Worm (Caenorhabditis elegans): ENCODE results near the gene mdmh-35.

Gene mdmh-35

DNA sequence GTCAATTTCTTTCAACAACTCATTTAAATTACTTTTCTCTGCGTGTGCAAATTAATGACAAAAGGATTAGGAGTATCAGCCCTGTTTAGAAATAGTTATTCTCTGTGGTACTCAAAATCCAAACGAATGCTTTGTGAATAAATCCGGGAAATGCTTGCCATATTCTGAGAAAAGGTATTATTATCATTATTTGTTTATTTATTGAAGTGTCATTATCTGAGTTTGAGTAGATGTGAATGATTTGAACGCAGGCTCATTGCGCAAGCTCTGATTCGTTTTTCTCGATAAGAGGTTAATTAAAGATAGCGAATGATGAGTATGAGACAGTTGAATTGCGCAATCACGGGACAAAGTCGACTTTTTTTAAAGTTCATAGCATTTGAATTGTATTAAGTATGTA lies 27.6 kb downstream of the mdmh-35 start:
- no peak for TF ChIP-seq skn-1 (tag; optimal IDR thresholded peaks at IDR 0.05)
- no peak for TF ChIP-seq fos-1 (tag; optimal IDR thresholded peaks at IDR 0.05)
- no peak for TF ChIP-seq egl-27 (tag; optimal IDR thresholded peaks at IDR 0.05)
- no peak for TF ChIP-seq nhr-11 (tag; optimal IDR thresholded peaks at IDR 0.05)
- TF ChIP-seq unc-55 (GFP tag; optimal IDR thresholded peaks at IDR 0.05), result no peak
- TF ChIP-seq crh-2 (tag; optimal IDR thresholded peaks at IDR 0.05), result no peak
- no peak for TF ChIP-seq nhr-129 (tag; optimal IDR thresholded peaks at IDR 0.05)
- no peak for TF ChIP-seq lin-11 (tag; optimal IDR thresholded peaks at IDR 0.05)
- no peak for TF ChIP-seq lin-13 (GFP tag; optimal IDR thresholded peaks at IDR 0.05)
- TF ChIP-seq Y55F3AM.14 (GFP tag; optimal IDR thresholded peaks at IDR 0.05), result no peak
- no peak for TF ChIP-seq sma-9 (GFP tag; optimal IDR thresholded peaks at IDR 0.05)
- no peak for TF ChIP-seq sma-9 (tag; optimal IDR thresholded peaks at IDR 0.05)
- no peak for TF ChIP-seq nhr-21 (tag; optimal IDR thresholded peaks at IDR 0.05)
- no peak for TF ChIP-seq blmp-1 (tag; optimal IDR thresholded peaks at IDR 0.05; ENCODE audit: insufficient read depth)
- no peak for TF ChIP-seq nhr-237 (tag; optimal IDR thresholded peaks at IDR 0.05)
- no peak for TF ChIP-seq lin-39 (tag; optimal IDR thresholded peaks at IDR 0.05)

ce11 chrII:7825107-7825506 lies 30.4 kb downstream of the mdmh-35 start, which contains the start of gene srw-62:
Gene srw-62, plus strand, starts transcription at chrII:7825407.
- TF ChIP-seq ZK546.5 (tag; optimal IDR thresholded peaks at IDR 0.05) (no peak), nhr-77 (tag; optimal IDR thresholded peaks at IDR 0.05) (no peak), F13H6.1 (tag; optimal IDR thresholded peaks at IDR 0.05) (no peak), R02D3.7 (tag; optimal IDR thresholded peaks at IDR 0.05) (no peak), ztf-4 (tag; optimal IDR thresholded peaks at IDR 0.05) (no peak), ceh-16 (tag; optimal IDR thresholded peaks at IDR 0.05) (no peak), mbf-1 (tag; optimal IDR thresholded peaks at IDR 0.05) (no peak), nhr-23 (tag; optimal IDR thresholded peaks at IDR 0.05) (no peak), snpc-4 (tag; optimal IDR thresholded peaks at IDR 0.05) (no peak), Y55F3AM.14 (GFP tag; optimal IDR thresholded peaks at IDR 0.05) (no peak), alr-1 (tag; optimal IDR thresholded peaks at IDR 0.05) (no peak), crh-2 (tag; optimal IDR thresholded peaks at IDR 0.05) (no peak), ceh-82 (tag; optimal IDR thresholded peaks at IDR 0.05) (no peak), nhr-12 (tag; optimal IDR thresholded peaks at IDR 0.05) (no peak), nhr-10 (tag; optimal IDR thresholded peaks at IDR 0.05) (no peak), fos-1 (tag; optimal IDR thresholded peaks at IDR 0.05) (no peak), nhr-6 (tag; optimal IDR thresholded peaks at IDR 0.05) (no peak), blmp-1 (tag; optimal IDR thresholded peaks at IDR 0.05; ENCODE audit: insufficient read depth) (no peak)

DNA sequence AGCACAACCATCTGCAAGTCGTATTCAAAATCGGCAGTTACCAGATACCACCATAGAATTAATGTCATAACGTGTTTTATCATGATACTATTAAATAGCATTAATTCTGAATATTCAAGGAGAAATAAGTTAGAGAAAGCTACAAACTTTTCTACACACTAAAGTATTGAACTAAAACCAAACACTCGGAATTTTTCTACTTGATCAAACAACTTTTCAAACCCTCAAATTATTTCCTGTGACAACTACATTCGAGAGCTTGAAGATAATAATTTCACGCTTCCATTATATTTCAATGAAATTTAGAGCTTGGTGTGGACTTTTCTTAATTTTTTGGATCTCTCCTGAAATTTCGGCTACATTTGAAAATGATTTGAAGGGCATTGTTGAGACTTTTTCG lies 33.1 kb downstream of the mdmh-35 start, which contains the start of gene irld-47:
TSS of gene irld-47 (minus strand) at position 101 of the 400 bp plus-strand sequence.
- TF ChIP-seq nhr-23 (tag; optimal IDR thresholded peaks at IDR 0.05), result no peak
- TF ChIP-seq lsy-2 (tag; optimal IDR thresholded peaks at IDR 0.05), result no peak
- TF ChIP-seq egl-27 (tag; optimal IDR thresholded peaks at IDR 0.05), result no peak
- no peak for TF ChIP-seq nhr-21 (tag; optimal IDR thresholded peaks at IDR 0.05)
- no peak for TF ChIP-seq nhr-6 (tag; optimal IDR thresholded peaks at IDR 0.05)
- no peak for TF ChIP-seq mbf-1 (tag; optimal IDR thresholded peaks at IDR 0.05)
- TF ChIP-seq ztf-11 (tag; optimal IDR thresholded peaks at IDR 0.05), result no peak
- no peak for TF ChIP-seq sem-4 (tag; optimal IDR thresholded peaks at IDR 0.05)

ce11 chrII:7819359-7819758 lies 36.2 kb downstream of the mdmh-35 start:
- TF ChIP-seq alr-1 (tag; optimal IDR thresholded peaks at IDR 0.05), result no peak
- no peak for TF ChIP-seq ZK546.5 (tag; optimal IDR thresholded peaks at IDR 0.05)
- TF ChIP-seq lin-11 (tag; optimal IDR thresholded peaks at IDR 0.05), result no peak
- no peak for TF ChIP-seq lin-13 (GFP tag; optimal IDR thresholded peaks at IDR 0.05)

- TF ChIP-seq mdl-1 (tag; optimal IDR thresholded peaks at IDR 0.05) (no peak), Y55F3AM.14 (GFP tag; optimal IDR thresholded peaks at IDR 0.05) (no peak), snpc-4 (tag; optimal IDR thresholded peaks at IDR 0.05) (no peak)
Observed at ce11 chrII:7817580-7817979, 37.9 kb downstream of the mdmh-35 start.

Data from whole organism, L2 larva.